Worm (Caenorhabditis elegans): ENCODE results near the gene dss-1.

The dss-1 gene

DNA sequence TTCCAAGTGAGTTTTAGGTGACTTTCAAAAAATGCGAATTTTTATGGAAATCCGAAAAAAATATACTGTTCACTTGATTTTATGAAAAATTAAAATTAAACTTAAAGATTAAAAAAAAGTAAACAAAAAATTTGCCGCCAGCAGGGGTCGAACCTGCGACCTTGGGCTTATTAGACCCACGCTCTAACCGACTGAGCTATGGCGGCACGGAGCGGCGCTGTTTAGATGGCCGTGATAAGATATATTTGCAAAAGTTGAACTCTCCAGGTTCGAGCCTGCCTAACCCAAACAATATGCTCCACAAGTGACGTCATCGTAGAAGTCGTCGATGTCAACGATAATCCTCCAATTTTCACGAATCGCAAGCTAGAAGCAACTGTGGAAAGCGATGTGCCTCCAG lies 31.4 kb downstream of the dss-1 start:
- TF ChIP-seq lim-7 (GFP tag; IDR thresholded peaks at IDR 0.05) (0 out of 2 replicates have a peak, but pooled peaks have one; percentile 45), T20F7.1 (GFP tag; optimal IDR thresholded peaks at IDR 0.05) (no peak), dmd-6 (GFP tag; IDR thresholded peaks at IDR 0.05) (peak; percentile 31), ceh-28 (tag; optimal IDR thresholded peaks at IDR 0.05) (no peak), pha-4 (GFP tag; IDR thresholded peaks at IDR 0.05) (peak; percentile 60; the same call in 1 of the 2 replicates), pha-4 (tag; optimal IDR thresholded peaks at IDR 0.05) (no peak), spr-1 (tag; optimal IDR thresholded peaks at IDR 0.05) (peak; percentile 8), lin-38 (GFP tag; IDR thresholded peaks at IDR 0.05) (peak; percentile 27), mes-2 (tag; optimal IDR thresholded peaks at IDR 0.05; ENCODE audit: poor library complexity, severe bottlenecking) (peak; percentile 38), lin-13 (GFP tag; optimal IDR thresholded peaks at IDR 0.05) (peak; percentile 0), vab-7 (GFP tag; IDR thresholded peaks at IDR 0.05) (peak; percentile 27; the same call in 1 of the 2 replicates), unc-39 (tag; optimal IDR thresholded peaks at IDR 0.05) (no peak), snpc-1.2 (GFP tag; IDR thresholded peaks at IDR 0.05) (peak; percentile 67), fos-1 (tag; optimal IDR thresholded peaks at IDR 0.05) (no peak)

DNA sequence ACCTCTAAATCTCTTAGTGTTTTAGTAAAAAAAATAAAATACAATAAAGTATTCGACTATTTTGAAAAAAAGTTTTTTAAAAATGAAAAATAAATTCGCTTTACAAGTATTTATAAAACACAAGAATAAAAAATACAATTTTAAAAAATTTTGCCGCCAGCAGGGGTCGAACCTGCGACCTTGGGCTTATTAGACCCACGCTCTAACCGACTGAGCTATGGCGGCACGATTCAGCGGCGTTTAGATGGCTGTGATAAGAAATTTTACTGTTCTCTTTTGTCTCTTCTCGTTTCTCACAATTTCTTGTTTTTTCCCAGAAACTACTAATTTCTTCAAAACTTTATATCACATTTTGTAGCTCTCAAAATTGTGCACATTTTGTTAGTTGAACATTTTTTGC lies 32.9 kb downstream of the dss-1 start:
- TF ChIP-seq nhr-41 (GFP tag; IDR thresholded peaks at IDR 0.05) (no peak), gei-8 (GFP tag; optimal IDR thresholded peaks at IDR 0.05) (no peak), ceh-28 (tag; optimal IDR thresholded peaks at IDR 0.05) (no peak), madf-5 (GFP tag; IDR thresholded peaks at IDR 0.05) (no peak), zfp-2 (tag; optimal IDR thresholded peaks at IDR 0.05) (no peak), saeg-2 (GFP tag; IDR thresholded peaks at IDR 0.05) (no peak), dmd-6 (GFP tag; IDR thresholded peaks at IDR 0.05) (0 out of 2 replicates have a peak, but pooled peaks have one; percentile 9), cey-2 (tag; optimal IDR thresholded peaks at IDR 0.05; ENCODE audit: borderline replicate concordance, insufficient read depth) (no peak), ceh-82 (tag; optimal IDR thresholded peaks at IDR 0.05) (no peak), snpc-4 (tag; optimal IDR thresholded peaks at IDR 0.05) (no peak), ama-1 (optimal IDR thresholded peaks at IDR 0.05) (no peak), Y105C5A.15 (GFP tag; IDR thresholded peaks at IDR 0.05) (no peak), ceh-32 (tag; optimal IDR thresholded peaks at IDR 0.05; ENCODE audit: poor library complexity) (no peak), lin-38 (GFP tag; IDR thresholded peaks at IDR 0.05) (peak; percentile 68), daf-19 (GFP tag; conservative IDR thresholded peaks at IDR 0.05) (no peak), lin-39 (tag; optimal IDR thresholded peaks at IDR 0.05) (no peak), nhr-42 (GFP tag; IDR thresholded peaks at IDR 0.05) (no peak), zag-1 (tag; optimal IDR thresholded peaks at IDR 0.05) (no peak), pha-4 (GFP tag; IDR thresholded peaks at IDR 0.05) (0 out of 2 replicates have a peak, but pooled peaks have one; percentile 37), pha-4 (tag; optimal IDR thresholded peaks at IDR 0.05) (no peak), ceh-20 (GFP tag; IDR thresholded peaks at IDR 0.05) (no peak), egl-43 (GFP tag; IDR thresholded peaks at IDR 0.05) (peak; percentile 52; the same call in 1 of the 2 replicates), daf-8 (GFP tag; IDR thresholded peaks at IDR 0.05) (no peak), daf-16 (GFP tag; optimal IDR thresholded peaks at IDR 0.05) (peak in 1 of 2 experiments; percentile 19), daf-16 (tag; optimal IDR thresholded peaks at IDR 0.05) (no peak), nhr-48 (tag; optimal IDR thresholded peaks at IDR 0.05) (no peak), ceh-62 (tag; optimal IDR thresholded peaks at IDR 0.05) (no peak), mdt-29 (GFP tag; IDR thresholded peaks at IDR 0.05) (no peak), egl-27 (tag; optimal IDR thresholded peaks at IDR 0.05) (no peak), tag-97 (GFP tag; IDR thresholded peaks at IDR 0.05) (no peak), lin-29 (GFP tag; IDR thresholded peaks at IDR 0.05) (no peak), mes-2 (tag; optimal IDR thresholded peaks at IDR 0.05; ENCODE audit: poor library complexity, severe bottlenecking) (no peak), duxl-1 (tag; optimal IDR thresholded peaks at IDR 0.05; ENCODE audit: poor library complexity) (no peak), lsy-2 (tag; optimal IDR thresholded peaks at IDR 0.05) (no peak), skn-1 (tag; optimal IDR thresholded peaks at IDR 0.05) (no peak), T26A8.4 (GFP tag; IDR thresholded peaks at IDR 0.05) (no peak), nhr-25 (tag; optimal IDR thresholded peaks at IDR 0.05; ENCODE audit: borderline replicate concordance, insufficient read depth) (no peak), vab-7 (GFP tag; IDR thresholded peaks at IDR 0.05) (0 out of 2 replicates have a peak, but pooled peaks have one; percentile 29), sdz-12 (GFP tag; optimal IDR thresholded peaks at IDR 0.05) (no peak), aha-1 (tag) (no peak), ZK337.2 (GFP tag; IDR thresholded peaks at IDR 0.05) (no peak), hlh-30 (tag; optimal IDR thresholded peaks at IDR 0.05; ENCODE audit: insufficient read depth) (no peak)
